Worm (Caenorhabditis elegans) whole organism, L3 larva: ENCODE data around the gene cat-4.

Experiments used
- ama-1 ChIP-seq: fragments of 150-350 bp; optimal IDR thresholded peaks from 2 replicates; lab custom pipeline; 2018
- ceh-16 ChIP-seq: sonication (generic microtip); optimal IDR thresholded peaks from 2 replicates; lab custom pipeline; 2017; ENCODE audit warnings: missing biosample characterization, missing genetic modification characterization
- ceh-28 ChIP-seq: fragments of 150-350 bp; optimal IDR thresholded peaks from 2 replicates; lab custom pipeline; 2014; ENCODE audit warnings: missing biosample characterization, missing genetic modification reagents, missing genetic modification characterization
- ceh-82 ChIP-seq: fragments of 150-350 bp; optimal IDR thresholded peaks from 2 replicates; lab custom pipeline; 2014; ENCODE audit warnings: missing biosample characterization, missing genetic modification characterization
- ceh-9 ChIP-seq: sonication (generic microtip); optimal IDR thresholded peaks from 2 replicates; lab custom pipeline; 2018; ENCODE audit warnings: missing biosample characterization, missing genetic modification characterization
- daf-12 ChIP-seq: fragments of 150-350 bp; optimal IDR thresholded peaks from 2 replicates; lab custom pipeline; 2014; ENCODE audit warnings: missing biosample characterization, missing genetic modification reagents, missing genetic modification characterization
- egl-5 ChIP-seq: fragments of 150-350 bp; optimal IDR thresholded peaks from 2 replicates; lab custom pipeline; 2017; ENCODE audit warnings: missing biosample characterization, missing genetic modification reagents, missing genetic modification characterization, inconsistent platforms
- elt-2 ChIP-seq: sonication (generic microtip); optimal IDR thresholded peaks from 2 replicates; lab custom pipeline; 2016; ENCODE audit warnings: missing genetic modification reagents, mild to moderate bottlenecking, missing genetic modification characterization, missing compliant biosample characterization
- eor-1 ChIP-seq, 2 experiments: fragments of 150-350 bp; optimal IDR thresholded peaks; 2 replicates each; lab custom pipeline; 2014 to 2018; ENCODE audit warnings: missing biosample characterization in 2 of 2, missing genetic modification characterization in 2 of 2
- fkh-2 ChIP-seq: fragments of 150-350 bp; optimal IDR thresholded peaks from 2 replicates; lab custom pipeline; 2014; ENCODE audit warnings: missing biosample characterization, missing genetic modification reagents, missing genetic modification characterization
- fos-1 ChIP-seq: fragments of 150-350 bp; optimal IDR thresholded peaks from 2 replicates; lab custom pipeline; 2014; ENCODE audit warnings: missing biosample characterization, missing genetic modification characterization
- jun-1 ChIP-seq: fragments of 150-350 bp; optimal IDR thresholded peaks from 2 replicates; lab custom pipeline; 2014; ENCODE audit warnings: missing biosample characterization, missing genetic modification reagents, missing genetic modification characterization
- lin-15B ChIP-seq: fragments of 150-350 bp; optimal IDR thresholded peaks from 2 replicates; lab custom pipeline; 2014; ENCODE audit warnings: missing biosample characterization, missing genetic modification characterization
- mml-1 ChIP-seq: fragments of 150-350 bp; sonication (generic microtip); optimal IDR thresholded peaks from 3 replicates; lab custom pipeline; 2014; ENCODE audit warnings: missing biosample characterization, missing genetic modification characterization
- nfya-1 ChIP-seq: sonication (generic microtip); optimal IDR thresholded peaks from 2 replicates; lab custom pipeline; 2017; ENCODE audit warnings: missing genetic modification characterization, mild to moderate bottlenecking, missing compliant biosample characterization, antibody characterized with exemption, moderate library complexity; ENCODE audit not compliant: insufficient read depth
- nhr-11 ChIP-seq: fragments of 150-350 bp; optimal IDR thresholded peaks from 2 replicates; lab custom pipeline; 2014; ENCODE audit warnings: missing biosample characterization, missing genetic modification characterization
- nhr-12 ChIP-seq: fragments of 150-350 bp; optimal IDR thresholded peaks from 2 replicates; lab custom pipeline; 2014; ENCODE audit warnings: missing biosample characterization, missing genetic modification characterization
- nhr-23 ChIP-seq: fragments of 150-350 bp; optimal IDR thresholded peaks from 2 replicates; lab custom pipeline; 2014; ENCODE audit warnings: missing biosample characterization, missing genetic modification reagents, missing genetic modification characterization
- nhr-237 ChIP-seq: fragments of 150-350 bp; optimal IDR thresholded peaks from 2 replicates; lab custom pipeline; 2014; ENCODE audit warnings: missing biosample characterization, missing genetic modification characterization
- nhr-25 ChIP-seq: sonication (generic microtip); optimal IDR thresholded peaks from 2 replicates; lab custom pipeline; 2017; ENCODE audit warnings: missing biosample characterization, missing genetic modification characterization
- nhr-28 ChIP-seq: fragments of 150-350 bp; optimal IDR thresholded peaks from 2 replicates; lab custom pipeline; 2014; ENCODE audit warnings: missing biosample characterization, missing genetic modification characterization
- nhr-67 ChIP-seq: fragments of 150-350 bp; optimal IDR thresholded peaks from 2 replicates; lab custom pipeline; 2014; ENCODE audit warnings: missing biosample characterization, missing genetic modification characterization
- nhr-76 ChIP-seq: fragments of 150-350 bp; sonication (generic microtip); optimal IDR thresholded peaks from 5 replicates; lab custom pipeline; 2014; ENCODE audit warnings: missing biosample characterization, missing genetic modification characterization
- nhr-77 ChIP-seq: fragments of 150-350 bp; optimal IDR thresholded peaks from 2 replicates; lab custom pipeline; 2014; ENCODE audit warnings: missing biosample characterization, missing genetic modification characterization
- pha-4 ChIP-seq: fragments of 150-350 bp; optimal IDR thresholded peaks from 2 replicates; lab custom pipeline; 2014; ENCODE audit warnings: missing biosample characterization, missing genetic modification reagents, missing genetic modification characterization
- pqm-1 ChIP-seq: fragments of 150-350 bp; optimal IDR thresholded peaks from 2 replicates; lab custom pipeline; 2017; ENCODE audit warnings: missing biosample characterization, missing genetic modification characterization, inconsistent platforms
- sea-2 ChIP-seq: fragments of 150-350 bp; sonication (generic microtip); optimal IDR thresholded peaks from 4 replicates; lab custom pipeline; 2014; ENCODE audit warnings: missing biosample characterization, missing genetic modification reagents, missing genetic modification characterization
- skn-1 ChIP-seq: fragments of 150-350 bp; optimal IDR thresholded peaks from 2 replicates; lab custom pipeline; 2014; ENCODE audit warnings: missing biosample characterization, missing genetic modification characterization
- snpc-4 ChIP-seq: fragments of 150-350 bp; optimal IDR thresholded peaks from 2 replicates; lab custom pipeline; 2014; ENCODE audit warnings: missing biosample characterization, missing genetic modification characterization
- unc-39 ChIP-seq: sonication (generic microtip); optimal IDR thresholded peaks from 4 replicates; lab custom pipeline; 2017; ENCODE audit warnings: missing biosample characterization, missing genetic modification characterization
- unc-62 ChIP-seq: fragments of 150-350 bp; sonication (generic microtip); optimal IDR thresholded peaks from 4 replicates; lab custom pipeline; 2014; ENCODE audit warnings: missing biosample characterization, missing genetic modification reagents, missing genetic modification characterization
- ztf-4 ChIP-seq: fragments of 150-350 bp; optimal IDR thresholded peaks from 2 replicates; lab custom pipeline; 2014; ENCODE audit warnings: missing biosample characterization, missing genetic modification characterization

cat-4 gene

DNA sequence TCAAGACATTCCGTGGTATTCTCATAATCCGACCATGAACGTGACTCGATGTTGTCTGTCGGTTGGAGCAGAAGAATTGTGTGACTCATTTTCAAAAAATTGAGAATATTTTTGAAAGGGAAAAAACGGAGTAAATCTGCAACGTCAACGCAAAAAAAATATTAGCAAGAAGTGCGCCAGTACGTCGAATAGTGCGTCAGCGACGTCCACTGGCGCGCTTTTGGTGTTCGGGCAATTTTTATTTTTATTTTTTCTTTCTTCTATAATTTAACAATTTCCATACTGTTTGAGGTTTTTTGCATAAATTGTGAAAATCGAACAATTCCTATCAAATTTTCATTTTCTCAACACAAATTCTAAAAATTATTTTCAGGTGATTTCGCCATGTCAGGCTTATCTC is 14.3 kb downstream of the cat-4 start, which contains the start of the genes erh-1 and lpd-9 (continued):
- TF ChIP-seq ceh-9 (no peak), fkh-2 (tag; lab: Kevin White, UChicago) (no peak), daf-12 (tag; lab: Kevin White, UChicago) (no peak), ceh-82 (tag; lab: Kevin White, UChicago) (no peak), nhr-25 (peak; percentile 33), pha-4 (tag; lab: Kevin White, UChicago) (no peak), unc-39 (tag; lab: Kevin White, UChicago) (no peak), fos-1 (tag; lab: Kevin White, UChicago) (no peak), lin-15B (peak; percentile 72), ceh-16 (tag; lab: Kevin White, UChicago) (no peak), nhr-23 (tag; lab: Kevin White, UChicago) (peak; percentile 88), sea-2 (GFP tag; lab: Kevin White, UChicago) (no peak)
- TF ChIP-seq, all 47 proteins: peak for 14

DNA sequence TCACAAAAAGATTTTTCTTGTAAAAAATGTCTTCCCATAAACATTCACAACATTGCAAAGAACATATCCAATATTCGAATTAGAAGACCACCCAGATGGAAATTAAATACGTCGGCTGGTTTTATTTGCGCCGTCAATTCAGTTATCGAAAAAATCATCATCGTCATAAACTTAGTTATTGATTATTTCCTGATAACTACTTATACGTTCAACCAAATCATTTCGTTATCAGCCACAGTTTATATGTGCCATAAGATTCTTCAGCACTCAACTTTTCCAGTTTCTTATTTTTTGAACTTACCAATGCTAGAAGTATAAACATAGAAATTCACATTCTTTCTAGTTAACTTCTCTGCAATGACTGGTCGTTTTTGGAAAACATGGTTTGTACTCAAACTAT is 16.0 kb downstream of the cat-4 start:
- TF ChIP-seq pha-4 (tag; lab: Kevin White, UChicago) (peak; percentile 19), elt-2 (peak; percentile 84), jun-1 (tag; lab: Kevin White, UChicago) (no peak), nhr-11 (tag; lab: Kevin White, UChicago) (no peak), nhr-28 (tag; lab: Kevin White, UChicago) (no peak), pqm-1 (tag; lab: Kevin White, UChicago) (peak; percentile 56), egl-5 (tag; lab: Kevin White, UChicago) (no peak), ceh-28 (tag; lab: Kevin White, UChicago) (peak; percentile 25), eor-1 (tag; optimal IDR thresholded peaks at IDR 0.05; lab: Kevin White, UChicago) (no peak), fos-1 (tag; lab: Kevin White, UChicago) (no peak), nhr-76 (tag; lab: Kevin White, UChicago) (no peak)
- TF ChIP-seq, all 47 proteins: peak for 4

ce11 chrV:10581837-10582300 is 17.2 kb downstream of the cat-4 start, which contains the start of gene T21C9.6:
Gene T21C9.6 (plus strand): TSS chrV:10581887.
- TF ChIP-seq elt-2 (peak; percentile 52), mml-1 (no peak), pqm-1 (tag; lab: Kevin White, UChicago) (peak; percentile 26), daf-12 (tag; lab: Kevin White, UChicago) (no peak)

ce11 chrV:10588694-10589093 is 24.0 kb downstream of the cat-4 start, which contains the start of gene srg-32:
Gene srg-32 (minus strand): TSS chrV:10588794.
- TF ChIP-seq nhr-77 (tag; lab: Kevin White, UChicago) (no peak), daf-12 (tag; lab: Kevin White, UChicago) (no peak), nhr-67 (tag; lab: Kevin White, UChicago) (no peak), ceh-16 (tag; lab: Kevin White, UChicago) (no peak), nfya-1 (tag; lab: Kevin White, UChicago) (no peak), unc-62 (GFP tag; lab: Kevin White, UChicago) (no peak), ztf-4 (tag; lab: Kevin White, UChicago) (no peak), pha-4 (tag; lab: Kevin White, UChicago) (no peak), nhr-237 (tag; lab: Kevin White, UChicago) (no peak), sea-2 (GFP tag; lab: Kevin White, UChicago) (no peak), nhr-12 (tag; lab: Kevin White, UChicago) (no peak), ama-1 (lab: Kevin White, UChicago) (no peak)

DNA sequence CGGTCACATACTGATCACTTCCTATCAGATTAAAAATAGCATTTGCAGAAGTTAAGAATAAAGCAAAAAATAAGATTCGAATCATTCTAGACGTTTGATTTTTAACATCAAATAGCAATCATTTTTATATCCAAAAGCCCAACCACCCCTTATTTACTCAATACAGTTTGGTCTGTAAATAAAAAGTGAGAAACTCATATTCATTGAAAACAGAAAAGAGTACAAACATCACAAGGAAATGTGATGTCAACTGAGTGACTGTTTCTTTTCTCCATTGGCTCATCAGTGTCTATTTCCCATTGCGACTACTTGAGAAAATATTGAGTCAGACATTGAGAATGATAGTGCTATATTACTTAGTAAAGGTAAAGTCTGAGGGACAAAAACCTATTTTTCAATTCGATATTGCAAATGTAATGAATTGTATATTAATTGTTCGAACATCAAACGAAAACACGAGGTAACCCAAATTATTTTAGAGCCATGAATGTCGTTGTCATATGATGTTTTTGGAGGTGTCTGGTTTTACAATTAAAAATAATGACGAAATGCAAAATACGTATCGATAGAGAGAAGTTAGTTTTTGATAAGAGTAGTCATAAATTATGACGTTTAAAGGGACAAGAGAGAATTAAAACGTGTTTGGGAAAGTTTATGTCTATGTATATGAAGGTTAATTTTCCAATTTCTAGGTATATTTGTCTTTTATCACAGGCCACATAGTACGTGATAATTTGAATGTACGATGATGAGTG is 25.3 kb downstream of the cat-4 start, which contains the start of gene ttr-23:
ttr-23 (minus strand) TSS at position 87 of the 755 bp plus-strand sequence.
- peak; percentile 6 for TF ChIP-seq pqm-1 (tag; lab: Kevin White, UChicago)
- peak; percentile 70 for TF ChIP-seq elt-2
- no peak for TF ChIP-seq jun-1 (tag; lab: Kevin White, UChicago)
- peak; percentile 51 for TF ChIP-seq pha-4 (tag; lab: Kevin White, UChicago)
- no peak for TF ChIP-seq unc-39 (tag; lab: Kevin White, UChicago)
- TF ChIP-seq nhr-237 (tag; lab: Kevin White, UChicago) = no peak
- no peak for TF ChIP-seq unc-62 (GFP tag; lab: Kevin White, UChicago)
- TF ChIP-seq mml-1 = no peak
- TF ChIP-seq nhr-25 = no peak
- no peak for TF ChIP-seq snpc-4 (tag; lab: Kevin White, UChicago)
- no peak for TF ChIP-seq skn-1
- TF ChIP-seq nhr-77 (tag; lab: Kevin White, UChicago) = no peak
- TF ChIP-seq ceh-28 (tag; lab: Kevin White, UChicago) = peak; percentile 37
